Worm (Caenorhabditis elegans) whole organism, L1 larva: ENCODE measurements around the gene C50C3.1.

ENCODE experiments used
- C16A3.4 ChIP-seq: fragments of 150-350 bp; optimal IDR thresholded peaks from 2 replicates; lab custom pipeline; 2014; ENCODE audit warnings: missing biosample characterization, missing genetic modification characterization
- aha-1 ChIP-seq: fragments of 150-350 bp; optimal IDR thresholded peaks from 2 replicates; lab custom pipeline; 2014; ENCODE audit warnings: missing biosample characterization, missing genetic modification characterization
- alr-1 ChIP-seq: fragments of 200-800 bp; sonication (Bioruptor generic); optimal IDR thresholded peaks from 2 replicates; lab custom pipeline; 2018; ENCODE audit warnings: borderline replicate concordance, mild to moderate bottlenecking, missing genetic modification characterization, missing compliant biosample characterization
- blmp-1 ChIP-seq: fragments of 150-350 bp; optimal IDR thresholded peaks from 2 replicates; lab custom pipeline; 2014; ENCODE audit warnings: missing biosample characterization, missing genetic modification characterization
- ceh-63 ChIP-seq: fragments of 200-800 bp; sonication (Bioruptor generic); optimal IDR thresholded peaks from 2 replicates; lab custom pipeline; 2018; ENCODE audit warnings: mild to moderate bottlenecking, missing genetic modification characterization, missing compliant biosample characterization
- ceh-82 ChIP-seq, 3 experiments: fragments of 150-350 bp in 1 of 3; sonication (generic microtip) in 2 of 3; optimal IDR thresholded peaks; 2 replicates each; lab custom pipeline; 2014 to 2017; ENCODE audit warnings: missing biosample characterization in 3 of 3, missing genetic modification characterization in 3 of 3
- ceh-88 ChIP-seq: fragments of 200-800 bp; sonication (Bioruptor generic); IDR thresholded peaks from 2 replicates; pipeline ENCODE4 v1.3.6; 2022; ENCODE audit warnings: missing genetic modification characterization, missing compliant biosample characterization
- ceh-90 ChIP-seq: sonication (generic microtip); optimal IDR thresholded peaks from 2 replicates; lab custom pipeline; 2016; ENCODE audit warnings: missing genetic modification characterization, missing compliant biosample characterization
- ces-1 ChIP-seq: fragments of 150-350 bp; optimal IDR thresholded peaks from 2 replicates; lab custom pipeline; 2014; ENCODE audit warnings: missing biosample characterization, missing genetic modification reagents, missing genetic modification characterization
- dsc-1 ChIP-seq: sonication (generic microtip); optimal IDR thresholded peaks from 2 replicates; lab custom pipeline; 2016; ENCODE audit warnings: mild to moderate bottlenecking, missing genetic modification characterization, missing compliant biosample characterization
- efl-1 ChIP-seq, 4 experiments: fragments of 150-350 bp; optimal IDR thresholded peaks in 3 of 4; peaks in 1 of 4; 1 replicate in 1 of 4; 2 replicates in 3 of 4; lab custom pipeline; 2014; ENCODE audit warnings: missing biosample characterization in 2 of 4, missing genetic modification characterization in 2 of 4, missing genetic modification reagents in 2 of 4
- egl-13 ChIP-seq: sonication (generic microtip); optimal IDR thresholded peaks from 2 replicates; lab custom pipeline; 2016; ENCODE audit warnings: missing genotype, missing genetic modification reagents, missing genetic modification characterization, missing compliant biosample characterization
- egl-27 ChIP-seq, 2 experiments: fragments of 150-350 bp in 1 of 2; sonication (generic microtip); optimal IDR thresholded peaks; 3 replicates each; lab custom pipeline; 2017 to 2018; ENCODE audit warnings: missing biosample characterization in 2 of 2, missing genetic modification characterization in 2 of 2, missing genetic modification reagents in 2 of 2
- elt-2 ChIP-seq: sonication (generic microtip); optimal IDR thresholded peaks from 2 replicates; lab custom pipeline; 2016; ENCODE audit warnings: missing genetic modification characterization, mild to moderate bottlenecking, inconsistent platforms, missing compliant biosample characterization, missing genetic modification reagents
- elt-3 ChIP-seq, 6 experiments: fragments of 150-350 bp in 1 of 6; sonication (generic microtip); optimal IDR thresholded peaks; 2 replicates each; lab custom pipeline; 2017 to 2018; ENCODE audit warnings: missing biosample characterization in 6 of 6, missing genetic modification characterization in 6 of 6, inconsistent platforms in 1 of 6
- fkh-10 ChIP-seq: sonication (generic microtip); optimal IDR thresholded peaks from 2 replicates; lab custom pipeline; 2017; ENCODE audit warnings: missing biosample characterization, missing genetic modification reagents, missing genetic modification characterization
- fkh-4 ChIP-seq: sonication (generic microtip); optimal IDR thresholded peaks from 2 replicates; lab custom pipeline; 2016; ENCODE audit warnings: missing compliant biosample characterization, missing genetic modification characterization, borderline replicate concordance
- fkh-8 ChIP-seq: sonication (generic microtip); optimal IDR thresholded peaks from 2 replicates; lab custom pipeline; 2016; ENCODE audit warnings: mild to moderate bottlenecking, missing genetic modification characterization, missing compliant biosample characterization
- fos-1 ChIP-seq: fragments of 150-350 bp; optimal IDR thresholded peaks from 2 replicates; lab custom pipeline; 2014; ENCODE audit warnings: missing biosample characterization, missing genetic modification characterization
- hlh-17 ChIP-seq: fragments of 200-800 bp; sonication (Bioruptor generic); optimal IDR thresholded peaks from 2 replicates; lab custom pipeline; 2018; ENCODE audit warnings: missing genetic modification characterization, mild to moderate bottlenecking, missing compliant biosample characterization, moderate library complexity, borderline replicate concordance
- hlh-4 ChIP-seq: sonication (generic microtip); optimal IDR thresholded peaks from 2 replicates; lab custom pipeline; 2016; ENCODE audit warnings: mild to moderate bottlenecking, missing genetic modification characterization, missing compliant biosample characterization
- hpl-2 ChIP-seq: fragments of 150-350 bp; optimal IDR thresholded peaks from 2 replicates; lab custom pipeline; 2014; ENCODE audit warnings: missing biosample characterization, missing genetic modification reagents, missing genetic modification characterization
- isw-1 ChIP-seq: fragments of 200-800 bp; sonication (Bioruptor generic); IDR thresholded peaks from 2 replicates; pipeline ENCODE4 v1.3.6; 2022; ENCODE audit warnings: missing genetic modification characterization, missing compliant biosample characterization
- jun-1 ChIP-seq: fragments of 150-350 bp; optimal IDR thresholded peaks from 2 replicates; lab custom pipeline; 2014; ENCODE audit warnings: missing biosample characterization, missing genetic modification reagents, missing genetic modification characterization
- lin-13 ChIP-seq: fragments of 150-350 bp; optimal IDR thresholded peaks from 2 replicates; lab custom pipeline; 2014; ENCODE audit warnings: missing biosample characterization, missing genetic modification reagents, missing genetic modification characterization
- lin-14 ChIP-seq: fragments of 200-800 bp; sonication (Bioruptor generic); optimal IDR thresholded peaks from 2 replicates; lab custom pipeline; 2018; ENCODE audit warnings: mild to moderate bottlenecking, missing genetic modification characterization, moderate library complexity, missing compliant biosample characterization
- lin-15B ChIP-seq: fragments of 150-350 bp; sonication (generic microtip); optimal IDR thresholded peaks from 3 replicates; lab custom pipeline; 2014; ENCODE audit warnings: missing biosample characterization, missing genetic modification characterization
- mdl-1 ChIP-seq, 2 experiments: fragments of 150-350 bp; optimal IDR thresholded peaks; 2 replicates each; lab custom pipeline; 2014 to 2017; ENCODE audit warnings: missing biosample characterization in 2 of 2, missing genetic modification characterization in 2 of 2, inconsistent platforms in 1 of 2
- mef-2 ChIP-seq: fragments of 150-350 bp; optimal IDR thresholded peaks from 2 replicates; lab custom pipeline; 2014; ENCODE audit warnings: missing biosample characterization, missing genetic modification characterization
- nhr-12 ChIP-seq: sonication (generic microtip); optimal IDR thresholded peaks from 2 replicates; lab custom pipeline; 2017; ENCODE audit warnings: missing biosample characterization, missing genetic modification characterization
- nhr-19 ChIP-seq: fragments of 200-800 bp; sonication (Bioruptor generic); conservative IDR thresholded peaks from 2 replicates; pipeline ENCODE4 v1.3.6; 2022; ENCODE audit warnings: missing genetic modification characterization, missing compliant biosample characterization
- nhr-20 ChIP-seq: sonication (generic microtip); optimal IDR thresholded peaks from 2 replicates; lab custom pipeline; 2016; ENCODE audit warnings: mild to moderate bottlenecking, missing genetic modification characterization, missing compliant biosample characterization
- nhr-237 ChIP-seq: fragments of 150-350 bp; optimal IDR thresholded peaks from 2 replicates; lab custom pipeline; 2014; ENCODE audit warnings: missing biosample characterization, missing genetic modification characterization
- nhr-47 ChIP-seq: sonication (generic microtip); optimal IDR thresholded peaks from 2 replicates; lab custom pipeline; 2016; ENCODE audit warnings: mild to moderate bottlenecking, missing genetic modification characterization, moderate library complexity, missing compliant biosample characterization
- nhr-76 ChIP-seq: sonication (generic microtip); optimal IDR thresholded peaks from 2 replicates; lab custom pipeline; 2017; ENCODE audit warnings: missing biosample characterization, missing genetic modification characterization
- nhr-77 ChIP-seq: fragments of 150-350 bp; optimal IDR thresholded peaks from 2 replicates; lab custom pipeline; 2014; ENCODE audit warnings: missing biosample characterization, missing genetic modification characterization
- nhr-84 ChIP-seq: sonication (generic microtip); optimal IDR thresholded peaks from 2 replicates; lab custom pipeline; 2017; ENCODE audit warnings: missing biosample characterization, missing genetic modification characterization
- nhr-90 ChIP-seq: sonication (generic microtip); optimal IDR thresholded peaks from 2 replicates; lab custom pipeline; 2016; ENCODE audit warnings: mild to moderate bottlenecking, missing genetic modification characterization, missing compliant biosample characterization; ENCODE audit not compliant: poor library complexity
- pax-3 ChIP-seq: fragments of 200-800 bp; sonication (Bioruptor generic); optimal IDR thresholded peaks from 2 replicates; lab custom pipeline; 2018; ENCODE audit warnings: mild to moderate bottlenecking, missing genetic modification characterization, moderate library complexity, missing compliant biosample characterization
- pqm-1 ChIP-seq: sonication (generic microtip); optimal IDR thresholded peaks from 3 replicates; lab custom pipeline; 2017; ENCODE audit warnings: missing biosample characterization, missing genetic modification characterization
- rnt-1 ChIP-seq: sonication (generic microtip); optimal IDR thresholded peaks from 2 replicates; lab custom pipeline; 2016; ENCODE audit warnings: mild to moderate bottlenecking, missing genetic modification characterization, moderate library complexity, missing compliant biosample characterization
- skn-1 ChIP-seq: fragments of 150-350 bp; optimal IDR thresholded peaks from 2 replicates; lab custom pipeline; 2014; ENCODE audit warnings: missing biosample characterization, missing genetic modification characterization
- sox-4 ChIP-seq: sonication (generic microtip); optimal IDR thresholded peaks from 2 replicates; lab custom pipeline; 2016; ENCODE audit warnings: missing genetic modification characterization, missing compliant biosample characterization
- swsn-7 ChIP-seq: sonication (generic microtip); optimal IDR thresholded peaks from 2 replicates; lab custom pipeline; 2016; ENCODE audit warnings: missing genetic modification characterization, missing compliant biosample characterization
- tbx-2 ChIP-seq: sonication (generic microtip); optimal IDR thresholded peaks from 2 replicates; lab custom pipeline; 2016; ENCODE audit warnings: missing genetic modification characterization, missing compliant biosample characterization
- unc-130 ChIP-seq: fragments of 150-350 bp; optimal IDR thresholded peaks from 2 replicates; lab custom pipeline; 2017; ENCODE audit warnings: missing biosample characterization, missing genetic modification characterization, inconsistent platforms
- unc-86 ChIP-seq: sonication (generic microtip); optimal IDR thresholded peaks from 2 replicates; lab custom pipeline; 2016; ENCODE audit warnings: missing genetic modification characterization, missing compliant biosample characterization
- zip-4 ChIP-seq: fragments of 200-800 bp; sonication (Bioruptor generic); optimal IDR thresholded peaks from 2 replicates; lab custom pipeline; 2018; ENCODE audit warnings: mild to moderate bottlenecking, missing genetic modification characterization, moderate library complexity, missing compliant biosample characterization
- ztf-11 ChIP-seq, 2 experiments: sonication (generic microtip); optimal IDR thresholded peaks; 2 replicates each; lab custom pipeline; 2016 to 2017; ENCODE audit warnings: missing genetic modification characterization in 2 of 2, missing biosample characterization in 1 of 2, missing compliant biosample characterization in 1 of 2

The C50C3.1 gene

DNA sequence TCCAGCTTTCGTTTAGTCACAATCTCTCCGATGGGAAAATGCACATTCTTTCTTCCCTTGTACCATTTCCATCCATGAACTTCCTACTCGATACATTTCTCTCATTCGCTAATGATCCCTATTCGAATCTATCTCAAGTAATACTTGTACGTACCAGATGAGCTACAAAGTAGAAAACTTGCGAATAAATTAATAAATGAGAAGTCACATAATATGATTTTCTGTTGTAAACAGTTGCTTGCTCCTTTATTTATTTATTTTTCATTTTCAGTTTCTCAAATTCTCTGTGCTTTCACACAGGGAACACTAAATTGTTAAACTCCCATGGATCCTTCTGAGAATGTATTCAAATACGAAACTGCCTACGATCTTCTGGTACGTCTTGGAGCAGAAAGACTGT, 34.4 kb downstream of the C50C3.1 start, which contains the start of gene rfs-1:
Gene rfs-1, plus strand, starts transcription at position 301 of the 400 bp plus-strand sequence.
- TF ChIP-seq tbx-2 (tag; lab: Kevin White, UChicago) (no peak), zip-4 (GFP tag; lab: Kevin White, UChicago) (no peak), jun-1 (tag; lab: Kevin White, UChicago) (no peak), efl-1 (optimal IDR thresholded peaks at IDR 0.05; lab: Kevin White, UChicago) (no peak), efl-1 (GFP tag; optimal IDR thresholded peaks at IDR 0.05 in 1 of 2; lab: Kevin White, UChicago) (no peak), nhr-76 (tag; lab: Kevin White, UChicago) (no peak), C16A3.4 (tag; lab: Kevin White, UChicago) (no peak), ceh-63 (no peak), hlh-4 (no peak), blmp-1 (tag; lab: Kevin White, UChicago) (no peak), nhr-77 (tag; lab: Kevin White, UChicago) (no peak), elt-2 (tag; lab: Kevin White, UChicago) (no peak), nhr-19 (no peak), aha-1 (tag; lab: Kevin White, UChicago) (no peak), lin-15B (tag; lab: Kevin White, UChicago) (no peak), isw-1 (GFP tag; lab: Robert Waterston, UW) (no peak), nhr-237 (tag; lab: Kevin White, UChicago) (no peak), ceh-82 (tag; optimal IDR thresholded peaks at IDR 0.05; lab: Kevin White, UChicago) (no peak), mdl-1 (tag; optimal IDR thresholded peaks at IDR 0.05; lab: Kevin White, UChicago) (no peak), fkh-10 (GFP tag; lab: Kevin White, UChicago) (no peak)

DNA sequence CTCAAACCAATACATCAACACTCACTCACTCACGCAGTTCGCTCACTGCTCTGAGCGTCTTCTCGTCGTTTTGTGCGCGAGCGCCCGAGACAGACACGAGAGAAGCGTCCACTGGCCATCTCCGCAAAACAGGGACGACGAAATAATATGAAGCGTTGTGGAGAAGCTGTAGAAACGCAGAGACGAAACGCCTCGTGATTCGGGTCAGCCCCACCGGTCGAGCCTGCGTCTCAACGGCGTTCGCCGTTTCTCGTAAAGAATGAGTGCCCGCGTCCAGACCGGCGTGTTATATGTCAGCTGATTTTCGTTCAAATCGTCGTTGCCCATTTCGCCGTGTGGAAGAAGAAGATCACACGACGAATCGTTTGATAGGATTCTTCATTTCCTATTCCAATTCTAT, 35.7 kb downstream of the C50C3.1 start, which contains the start of gene fbxl-1:
Gene fbxl-1, plus strand, starts transcription at position 320 of the 400 bp plus-strand sequence.
- TF ChIP-seq egl-13: peak; percentile 76
- peak; percentile 96 for TF ChIP-seq fkh-8 (tag; lab: Kevin White, UChicago)
- TF ChIP-seq lin-15B (tag; lab: Kevin White, UChicago): no peak
- no peak for TF ChIP-seq pqm-1 (tag; lab: Kevin White, UChicago)
- TF ChIP-seq skn-1: peak; percentile 65
- peak; percentile 80 for TF ChIP-seq dsc-1 (tag; lab: Kevin White, UChicago)
- peak; percentile 73 for TF ChIP-seq sox-4 (tag; lab: Kevin White, UChicago)
- TF ChIP-seq lin-14: peak; percentile 99
- TF ChIP-seq unc-130 (tag; lab: Kevin White, UChicago): peak; percentile 56
- peak; percentile 88 for TF ChIP-seq nhr-20 (tag; lab: Kevin White, UChicago)
- peak; percentile 96 for TF ChIP-seq unc-86 (tag; lab: Kevin White, UChicago)
- peak; percentile 65 for TF ChIP-seq lin-13
- peak; percentile 64 for TF ChIP-seq pax-3 (tag; lab: Kevin White, UChicago)
- peak; percentile 32 for TF ChIP-seq nhr-90 (tag; lab: Kevin White, UChicago)
- TF ChIP-seq C16A3.4 (tag; lab: Kevin White, UChicago): peak; percentile 82
- no peak for TF ChIP-seq egl-27 (tag; optimal IDR thresholded peaks at IDR 0.05; lab: Kevin White, UChicago)
- peak; percentile 43 for TF ChIP-seq fos-1
- TF ChIP-seq ceh-88 (GFP tag; lab: Robert Waterston, UW): peak; percentile 43; the same call in 1 of the 2 replicates
- no peak for TF ChIP-seq alr-1 (tag; lab: Kevin White, UChicago)
- TF ChIP-seq elt-3 (tag; optimal IDR thresholded peaks at IDR 0.05; lab: Kevin White, UChicago): peak in 2 of 6 experiments; percentile 14 to 61
- TF ChIP-seq tbx-2 (tag; lab: Kevin White, UChicago): peak; percentile 81
- peak; percentile 48 for TF ChIP-seq isw-1 (GFP tag; lab: Robert Waterston, UW)
- TF ChIP-seq ceh-90 (tag; lab: Kevin White, UChicago): no peak
- TF ChIP-seq swsn-7 (tag; lab: Kevin White, UChicago): peak; percentile 77
- peak; percentile 71 for TF ChIP-seq nhr-19
- no peak for TF ChIP-seq fkh-4
- TF ChIP-seq nhr-84 (tag; lab: Kevin White, UChicago): no peak
- TF ChIP-seq nhr-76 (tag; lab: Kevin White, UChicago): no peak
- TF ChIP-seq mef-2 (tag; lab: Kevin White, UChicago): peak; percentile 58
- peak; percentile 82 for TF ChIP-seq rnt-1 (tag; lab: Kevin White, UChicago)
- TF ChIP-seq ceh-63: peak; percentile 13
- no peak for TF ChIP-seq ces-1 (GFP tag; lab: Kevin White, UChicago)
- TF ChIP-seq ztf-11 (tag; optimal IDR thresholded peaks at IDR 0.05; lab: Kevin White, UChicago): peak in 1 of 2 experiments; percentile 73
- peak; percentile 85 for TF ChIP-seq nhr-47 (tag; lab: Kevin White, UChicago)
- TF ChIP-seq hlh-17 (GFP tag; lab: Kevin White, UChicago): no peak
- no peak for TF ChIP-seq nhr-12 (tag; lab: Kevin White, UChicago)
- TF ChIP-seq hpl-2 (GFP tag; lab: Kevin White, UChicago): no peak
